Worm (Caenorhabditis elegans) whole organism, young adult: ENCODE results near the gene M106.8.
A peak's percentile ranks its signal among the peaks of the same experiment; 100 is the strongest.

Experiments
- B0035.1 ChIP-seq: sonication (generic microtip); optimal IDR thresholded peaks from 2 replicates; lab custom pipeline; 2016; ENCODE audit warnings: missing genetic modification characterization, mild to moderate bottlenecking, missing compliant biosample characterization, missing genotype, missing genetic modification reagents
- C06A6.2 ChIP-seq: fragments of 200-800 bp; sonication (Bioruptor generic); conservative IDR thresholded peaks from 2 replicates; pipeline ENCODE4 v1.3.6; 2022; ENCODE audit warnings: missing genetic modification characterization, missing compliant biosample characterization
- D2030.7 ChIP-seq: fragments of 200-800 bp; sonication (Bioruptor generic); IDR thresholded peaks from 2 replicates; pipeline ENCODE4 v1.3.6; 2022; ENCODE audit warnings: missing genetic modification reagents, missing genetic modification characterization, missing compliant biosample characterization
- F10E7.11 ChIP-seq: sonication (generic microtip); optimal IDR thresholded peaks from 2 replicates; lab custom pipeline; 2017; ENCODE audit warnings: mild to moderate bottlenecking, missing genetic modification characterization, moderate library complexity, missing compliant biosample characterization
- F23B12.7 ChIP-seq: sonication (generic microtip); optimal IDR thresholded peaks from 2 replicates; lab custom pipeline; 2017; ENCODE audit warnings: missing genetic modification characterization, mild to moderate bottlenecking, missing compliant biosample characterization, antibody characterized with exemption, moderate library complexity; ENCODE audit not compliant: insufficient read depth
- F33H1.4 ChIP-seq: fragments of 200-800 bp; sonication (Bioruptor generic); IDR thresholded peaks from 2 replicates; pipeline ENCODE4 v1.3.6; 2022; ENCODE audit warnings: missing genetic modification reagents, missing genetic modification characterization, missing compliant biosample characterization
- F37B4.10 ChIP-seq: fragments of 200-800 bp; sonication (Bioruptor generic); IDR thresholded peaks from 2 replicates; pipeline ENCODE4 v1.3.6; 2022; ENCODE audit warnings: missing genetic modification characterization, missing compliant biosample characterization
- F39B2.1 ChIP-seq: fragments of 200-800 bp; sonication (Bioruptor generic); IDR thresholded peaks from 2 replicates; pipeline ENCODE4 v1.3.6; 2022; ENCODE audit warnings: missing genetic modification reagents, missing genetic modification characterization, missing compliant biosample characterization
- K12H6.12 ChIP-seq: fragments of 200-800 bp; sonication (Bioruptor generic); optimal IDR thresholded peaks from 2 replicates; lab custom pipeline; 2018; ENCODE audit warnings: mild to moderate bottlenecking, missing genetic modification characterization, missing compliant biosample characterization
- T26A5.8 ChIP-seq: sonication (generic microtip); optimal IDR thresholded peaks from 2 replicates; lab custom pipeline; 2016; ENCODE audit warnings: missing genetic modification characterization, missing compliant biosample characterization
- Y53F4B.3 ChIP-seq: fragments of 200-800 bp; sonication (Bioruptor generic); IDR thresholded peaks from 2 replicates; pipeline ENCODE4 v1.3.6; 2022; ENCODE audit warnings: missing genetic modification reagents, missing genetic modification characterization, missing compliant biosample characterization
- Y53G8AR.9 ChIP-seq: fragments of 200-800 bp; sonication (Bioruptor generic); conservative IDR thresholded peaks from 2 replicates; pipeline ENCODE4 v1.3.6; 2022; ENCODE audit warnings: missing genetic modification reagents, missing genetic modification characterization, missing compliant biosample characterization
- Y79H2A.3 ChIP-seq: fragments of 200-800 bp; sonication (Bioruptor generic); conservative IDR thresholded peaks from 2 replicates; pipeline ENCODE4 v1.3.6; 2022; ENCODE audit warnings: missing genetic modification reagents, missing genetic modification characterization, missing compliant biosample characterization
- aptf-3 ChIP-seq: fragments of 200-800 bp; sonication (Bioruptor generic); IDR thresholded peaks from 2 replicates; pipeline ENCODE4 v1.3.6; 2022; ENCODE audit warnings: missing genetic modification characterization, missing compliant biosample characterization
- atf-7 ChIP-seq: sonication (generic microtip); optimal IDR thresholded peaks from 2 replicates; lab custom pipeline; 2017; ENCODE audit warnings: mild to moderate bottlenecking, missing genetic modification characterization, missing compliant biosample characterization
- ceh-27 ChIP-seq: fragments of 200-800 bp; sonication (Bioruptor generic); optimal IDR thresholded peaks from 2 replicates; lab custom pipeline; 2018; ENCODE audit warnings: mild to moderate bottlenecking, missing genetic modification characterization, moderate library complexity, missing compliant biosample characterization
- ceh-40 ChIP-seq: fragments of 200-800 bp; sonication (Bioruptor generic); IDR thresholded peaks from 2 replicates; pipeline ENCODE4 v1.3.6; 2022; ENCODE audit warnings: missing genetic modification characterization, missing compliant biosample characterization
- ceh-58 ChIP-seq: fragments of 200-800 bp; sonication (Bioruptor generic); IDR thresholded peaks from 2 replicates; pipeline ENCODE4 v1.3.6; 2022; ENCODE audit warnings: missing genetic modification characterization, missing compliant biosample characterization
- ceh-91 ChIP-seq: fragments of 200-800 bp; sonication (Bioruptor generic); IDR thresholded peaks from 2 replicates; pipeline ENCODE4 v1.3.6; 2022; ENCODE audit warnings: missing genetic modification reagents, missing genetic modification characterization, missing compliant biosample characterization
- die-1 ChIP-seq: sonication (generic microtip); optimal IDR thresholded peaks from 2 replicates; lab custom pipeline; 2016; ENCODE audit warnings: missing genotype, mild to moderate bottlenecking, missing genetic modification characterization, missing compliant biosample characterization
- dpff-1 ChIP-seq: sonication (generic microtip); optimal IDR thresholded peaks from 2 replicates; lab custom pipeline; 2017; ENCODE audit warnings: mild to moderate bottlenecking, missing genetic modification characterization, missing compliant biosample characterization
- egrh-3 ChIP-seq: fragments of 200-800 bp; sonication (Bioruptor generic); IDR thresholded peaks from 2 replicates; pipeline ENCODE4 v1.3.6; 2022; ENCODE audit warnings: missing genetic modification reagents, missing genetic modification characterization, missing compliant biosample characterization
- ekl-4 ChIP-seq: fragments of 200-800 bp; sonication (Bioruptor generic); IDR thresholded peaks from 2 replicates; pipeline ENCODE4 v1.3.6; 2022; ENCODE audit warnings: missing genetic modification reagents, missing genetic modification characterization, missing compliant biosample characterization
- hmg-1.2 ChIP-seq: fragments of 200-800 bp; sonication (Bioruptor generic); IDR thresholded peaks from 2 replicates; pipeline ENCODE4 v1.3.6; 2022; ENCODE audit warnings: missing genetic modification reagents, missing genetic modification characterization, missing compliant biosample characterization
- hsf-1 ChIP-seq: fragments of 200-800 bp; sonication (Bioruptor generic); IDR thresholded peaks from 2 replicates; pipeline ENCODE4 v1.3.6; 2022; ENCODE audit warnings: missing genetic modification reagents, missing genetic modification characterization, missing compliant biosample characterization
- lag-1 ChIP-seq: fragments of 200-800 bp; sonication (Bioruptor generic); IDR thresholded peaks from 2 replicates; pipeline ENCODE4 v1.3.6; 2022; ENCODE audit warnings: missing genetic modification reagents, missing genetic modification characterization, missing compliant biosample characterization
- lin-26 ChIP-seq: fragments of 200-800 bp; sonication (Bioruptor generic); IDR thresholded peaks from 2 replicates; pipeline ENCODE4 v1.3.6; 2022; ENCODE audit warnings: missing genetic modification reagents, missing genetic modification characterization, missing compliant biosample characterization
- lin-54 ChIP-seq: fragments of 200-800 bp; sonication (Bioruptor generic); optimal IDR thresholded peaks from 2 replicates; lab custom pipeline; 2018; ENCODE audit warnings: mild to moderate bottlenecking, missing genetic modification characterization, missing compliant biosample characterization
- lsl-1 ChIP-seq: fragments of 200-800 bp; sonication (Bioruptor generic); optimal IDR thresholded peaks from 2 replicates; lab custom pipeline; 2018; ENCODE audit warnings: mild to moderate bottlenecking, missing genetic modification characterization, moderate library complexity, missing compliant biosample characterization
- lsy-27 ChIP-seq: sonication (generic microtip); optimal IDR thresholded peaks from 2 replicates; lab custom pipeline; 2017; ENCODE audit warnings: missing genetic modification characterization, mild to moderate bottlenecking, missing compliant biosample characterization, antibody characterized with exemption, missing genotype, borderline replicate concordance; ENCODE audit not compliant: insufficient read depth
- madf-6 ChIP-seq: fragments of 200-800 bp; sonication (Bioruptor generic); IDR thresholded peaks from 2 replicates; pipeline ENCODE4 v1.3.6; 2022; ENCODE audit warnings: missing genetic modification reagents, missing genetic modification characterization, missing compliant biosample characterization
- mcd-1 ChIP-seq: fragments of 200-800 bp; sonication (Bioruptor generic); IDR thresholded peaks from 2 replicates; pipeline ENCODE4 v1.3.6; 2022; ENCODE audit warnings: missing genetic modification reagents, missing genetic modification characterization, missing compliant biosample characterization
- nhr-80 ChIP-seq: sonication (generic microtip); optimal IDR thresholded peaks from 2 replicates; lab custom pipeline; 2016; ENCODE audit warnings: missing genetic modification characterization, missing compliant biosample characterization
- pbrm-1 ChIP-seq: fragments of 200-800 bp; sonication (Bioruptor generic); IDR thresholded peaks from 2 replicates; pipeline ENCODE4 v1.3.6; 2022; ENCODE audit warnings: missing genetic modification reagents, missing genetic modification characterization, missing compliant biosample characterization
- rcor-1 ChIP-seq: fragments of 200-800 bp; sonication (Bioruptor generic); IDR thresholded peaks from 2 replicates; pipeline ENCODE4 v1.3.6; 2022; ENCODE audit warnings: missing genetic modification reagents, missing genetic modification characterization, missing compliant biosample characterization
- rec-8 ChIP-seq, 2 experiments: sonication (generic microtip); optimal IDR thresholded peaks; 2 replicates each; lab custom pipeline; 2016; ENCODE audit warnings: mild to moderate bottlenecking in 2 of 2, missing genetic modification characterization in 2 of 2, missing genetic modification reagents in 2 of 2, missing genotype in 2 of 2, missing biosample characterization in 1 of 2, missing compliant biosample characterization in 1 of 2, moderate library complexity in 1 of 2
- repo-1 ChIP-seq: sonication (generic microtip); optimal IDR thresholded peaks from 2 replicates; lab custom pipeline; 2017; ENCODE audit warnings: mild to moderate bottlenecking, missing genetic modification characterization, missing compliant biosample characterization
- snpc-1.1 ChIP-seq: sonication (generic microtip); optimal IDR thresholded peaks from 2 replicates; lab custom pipeline; 2017; ENCODE audit warnings: missing genetic modification characterization, mild to moderate bottlenecking, missing compliant biosample characterization, antibody characterized with exemption, moderate library complexity, missing genotype, missing genetic modification reagents; ENCODE audit not compliant: insufficient read depth
- snpc-1.3 ChIP-seq: sonication (generic microtip); optimal IDR thresholded peaks from 2 replicates; lab custom pipeline; 2017; ENCODE audit warnings: missing genetic modification characterization, mild to moderate bottlenecking, missing compliant biosample characterization, antibody characterized with exemption, moderate library complexity, missing genotype, missing genetic modification reagents; ENCODE audit not compliant: insufficient read depth
- snpc-4 ChIP-seq, 5 experiments: fragments of 150-350 bp in 1 of 5; sonication (generic microtip) in 4 of 5; optimal IDR thresholded peaks; 2 replicates each; lab custom pipeline; 2014 to 2018; ENCODE audit warnings: missing genetic modification characterization in 5 of 5, missing biosample characterization in 3 of 5, antibody characterized with exemption in 2 of 5, mild to moderate bottlenecking in 2 of 5, missing compliant biosample characterization in 2 of 5, missing genotype in 2 of 5, moderate library complexity in 2 of 5, missing genetic modification reagents in 1 of 5
- zfh-2 ChIP-seq: fragments of 200-800 bp; sonication (Bioruptor generic); conservative IDR thresholded peaks from 2 replicates; pipeline ENCODE4 v1.3.6; 2022; ENCODE audit warnings: missing genetic modification reagents, missing genetic modification characterization, missing compliant biosample characterization
- ztf-18 ChIP-seq: sonication (generic microtip); optimal IDR thresholded peaks from 2 replicates; lab custom pipeline; 2016; ENCODE audit warnings: missing genotype, mild to moderate bottlenecking, missing genetic modification characterization, missing compliant biosample characterization
- ztf-22 ChIP-seq: fragments of 200-800 bp; sonication (Bioruptor generic); optimal IDR thresholded peaks from 2 replicates; lab custom pipeline; 2018; ENCODE audit warnings: mild to moderate bottlenecking, missing genetic modification characterization, moderate library complexity, missing compliant biosample characterization
- ztf-3 ChIP-seq: fragments of 200-800 bp; sonication (Bioruptor generic); optimal IDR thresholded peaks from 2 replicates; lab custom pipeline; 2018; ENCODE audit warnings: mild to moderate bottlenecking, missing genetic modification characterization, missing compliant biosample characterization

Gene M106.8

DNA sequence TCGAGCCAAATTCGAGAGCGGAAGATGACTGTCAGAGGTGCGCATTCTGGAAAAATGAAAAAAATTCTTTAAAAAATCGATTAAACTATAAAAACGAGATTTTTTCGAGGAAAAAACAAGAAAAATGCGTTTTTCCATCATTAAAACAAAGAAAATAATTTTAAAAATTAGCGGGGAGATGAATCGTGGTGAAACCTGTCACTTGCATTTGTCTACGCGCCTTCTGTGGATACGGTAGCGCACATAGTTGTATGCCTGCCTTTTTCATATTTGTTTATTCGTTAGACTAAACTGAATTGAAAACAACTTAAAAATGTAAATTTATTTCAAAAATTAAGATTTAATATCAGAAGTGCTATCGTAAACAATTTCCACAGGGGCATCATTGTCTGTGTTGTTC is 41.0 kb upstream of the M106.8 start, which contains the start of gene egg-3 (continued):
- TF ChIP-seq ceh-91 = peak; percentile 74
- TF ChIP-seq snpc-1.1 (tag; lab: Kevin White, UChicago) = peak; percentile 15
- peak; percentile 35 for TF ChIP-seq snpc-1.3
- TF ChIP-seq hmg-1.2 = peak; percentile 18; the same call in 1 of the 2 replicates
- no peak for TF ChIP-seq lag-1 (GFP tag; lab: Robert Waterston, UW)
- TF ChIP-seq lsl-1 (GFP tag; lab: Kevin White, UChicago) = peak; percentile 93
- no peak for TF ChIP-seq hsf-1 (GFP tag; lab: Robert Waterston, UW)
- TF ChIP-seq F37B4.10 (GFP tag; lab: Robert Waterston, UW) = no peak
- TF ChIP-seq ekl-4 (GFP tag; lab: Robert Waterston, UW) = no peak
- peak; percentile 98 for TF ChIP-seq madf-6 (GFP tag; lab: Robert Waterston, UW)
- TF ChIP-seq B0035.1 (tag; lab: Kevin White, UChicago) = no peak
- TF ChIP-seq F33H1.4 = peak; percentile 92
- TF ChIP-seq, all 124 proteins: peak for 19

DNA sequence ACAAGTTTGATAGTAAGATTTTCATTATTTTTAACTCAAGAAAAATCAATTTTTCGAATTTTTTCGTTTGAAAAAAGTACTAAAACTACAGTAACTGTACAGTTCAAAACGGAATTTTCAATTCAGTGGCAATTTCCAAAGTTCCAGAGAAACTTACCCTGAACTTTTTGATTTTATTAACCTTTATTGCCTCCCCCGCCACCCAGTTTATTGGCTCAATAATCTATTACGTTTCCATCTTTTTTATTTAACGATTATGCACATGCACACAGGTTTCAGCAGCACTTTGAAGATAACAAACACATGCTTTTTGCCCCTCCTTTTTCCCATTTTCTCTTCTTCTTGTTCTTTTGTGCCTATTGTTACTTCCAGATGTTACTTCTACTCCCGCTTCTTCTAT is 37.2 kb upstream of the M106.8 start, which contains the start of gene lurp-1:
TSS of gene lurp-1 (plus strand) at position 301 of the 400 bp plus-strand sequence.
- no peak for TF ChIP-seq F39B2.1 (GFP tag; lab: Robert Waterston, UW)
- TF ChIP-seq C06A6.2 (GFP tag; lab: Robert Waterston, UW) = no peak

DNA sequence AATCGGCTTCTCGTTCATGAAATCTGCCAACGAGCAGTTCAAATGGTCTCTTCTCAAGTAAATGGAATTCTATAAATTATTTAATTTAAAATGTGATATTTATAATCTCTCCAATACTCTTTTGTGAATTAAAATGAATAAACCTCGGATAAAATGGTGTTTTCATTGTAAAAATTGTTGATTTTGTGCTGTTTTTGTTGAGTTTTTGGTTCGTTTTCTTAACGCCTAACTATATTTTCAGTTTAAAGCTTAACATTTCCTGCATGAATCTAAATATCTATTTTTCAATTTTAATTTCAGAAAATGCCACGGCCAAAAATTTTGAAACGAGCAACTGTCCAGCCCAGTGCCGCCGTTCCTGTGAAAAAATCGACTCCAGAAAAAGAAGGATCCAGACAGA is 30.2 kb upstream of the M106.8 start, which contains the start of gene orc-2:
TSS of gene orc-2 (plus strand) at position 301 of the 400 bp plus-strand sequence.
- no peak for TF ChIP-seq ceh-91
- TF ChIP-seq ceh-40 = no peak
- no peak for TF ChIP-seq dpff-1
- TF ChIP-seq hmg-1.2 = no peak
- no peak for TF ChIP-seq F23B12.7 (tag; lab: Kevin White, UChicago)
- TF ChIP-seq rcor-1 = no peak
- TF ChIP-seq die-1 (tag; lab: Kevin White, UChicago) = no peak
- TF ChIP-seq egrh-3 (GFP tag; lab: Robert Waterston, UW) = no peak
- no peak for TF ChIP-seq Y53F4B.3 (GFP tag; lab: Robert Waterston, UW)
- TF ChIP-seq F10E7.11 = no peak
- TF ChIP-seq K12H6.12 (tag; lab: Kevin White, UChicago) = no peak
- TF ChIP-seq Y79H2A.3 = no peak
- no peak for TF ChIP-seq ztf-3
- TF ChIP-seq lsy-27 = no peak
- TF ChIP-seq ceh-27 = no peak
- TF ChIP-seq lsl-1 (GFP tag; lab: Kevin White, UChicago) = no peak
- TF ChIP-seq lag-1 (GFP tag; lab: Robert Waterston, UW) = no peak
- no peak for TF ChIP-seq rec-8 (tag; optimal IDR thresholded peaks at IDR 0.05; lab: Kevin White, UChicago)
- TF ChIP-seq ceh-58 (GFP tag; lab: Robert Waterston, UW) = no peak

DNA sequence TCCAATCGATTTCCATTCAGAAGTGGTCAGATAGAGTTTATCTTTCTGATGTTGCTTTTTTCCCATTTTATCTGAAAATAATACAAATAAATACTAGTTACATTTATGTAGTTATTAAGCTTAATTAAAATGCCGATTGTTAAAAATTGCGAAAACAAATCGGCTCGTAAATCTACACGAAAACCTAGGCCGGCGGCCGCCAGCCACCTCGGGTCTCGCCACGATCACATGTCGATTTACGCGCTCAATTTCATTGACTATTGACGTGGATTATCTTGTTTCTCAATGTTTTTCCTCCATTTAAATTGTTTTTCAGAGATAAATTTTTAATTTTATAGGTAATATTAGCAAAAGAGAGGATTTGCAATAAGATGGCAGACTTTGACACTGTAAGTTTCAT is 29.1 kb upstream of the M106.8 start, which contains the start of the genes cyn-4 and copz-1:
TSS of gene cyn-4 (minus strand) at position 71 of the 400 bp plus-strand sequence.
TSS of gene copz-1 (plus strand) at position 339 of the 400 bp plus-strand sequence.
- no peak for TF ChIP-seq Y53G8AR.9 (GFP tag; lab: Robert Waterston, UW)
- no peak for TF ChIP-seq repo-1
- no peak for TF ChIP-seq zfh-2
- TF ChIP-seq aptf-3 (GFP tag; lab: Robert Waterston, UW) = no peak
- no peak for TF ChIP-seq B0035.1 (tag; lab: Kevin White, UChicago)
- TF ChIP-seq atf-7 (tag; lab: Kevin White, UChicago) = no peak
- peak; percentile 67 for TF ChIP-seq mcd-1 (GFP tag; lab: Robert Waterston, UW)
- TF ChIP-seq pbrm-1 (GFP tag; lab: Robert Waterston, UW) = no peak
- no peak for TF ChIP-seq T26A5.8 (tag; lab: Kevin White, UChicago)
- peak; percentile 6 for TF ChIP-seq ztf-18 (tag; lab: Kevin White, UChicago)
- peak; percentile 59 for TF ChIP-seq lin-54 (GFP tag; lab: Kevin White, UChicago)
- 0 out of 2 replicates have a peak, but pooled peaks have one; percentile 14 for TF ChIP-seq egrh-3 (GFP tag; lab: Robert Waterston, UW)
- TF ChIP-seq snpc-4 (GFP tag; optimal IDR thresholded peaks at IDR 0.05; lab: Kevin White, UChicago) = peak; percentile 13
- TF ChIP-seq snpc-4 (tag; optimal IDR thresholded peaks at IDR 0.05; lab: Kevin White, UChicago) = peak in 3 of 4 experiments; percentile 24 to 51 (median 47)
- TF ChIP-seq D2030.7 (GFP tag; lab: Robert Waterston, UW) = peak; percentile 73
- no peak for TF ChIP-seq lin-26 (GFP tag; lab: Robert Waterston, UW)
- TF ChIP-seq ztf-22 (GFP tag; lab: Kevin White, UChicago) = no peak
- peak; percentile 21 for TF ChIP-seq nhr-80 (tag; lab: Kevin White, UChicago)
